Worm (Caenorhabditis elegans) whole organism, L4/young adult: ENCODE data around the gene ceh-36.

Experiments used
- W03F9.2 ChIP-seq: fragments of 150-350 bp; optimal IDR thresholded peaks from 2 replicates; lab custom pipeline; 2014; ENCODE audit warnings: missing biosample characterization, missing genetic modification characterization
- dao-5 ChIP-seq: sonication (generic microtip); optimal IDR thresholded peaks from 2 replicates; lab custom pipeline; 2016; ENCODE audit warnings: missing genotype, missing genetic modification characterization, moderate library complexity, missing compliant biosample characterization
- him-1 ChIP-seq: sonication (generic microtip); optimal IDR thresholded peaks from 2 replicates; lab custom pipeline; 2016; ENCODE audit warnings: missing genotype, missing genetic modification reagents, missing genetic modification characterization, missing compliant biosample characterization

- TF ChIP-seq him-1 (tag; lab: Kevin White, UChicago) = no peak
- TF ChIP-seq dao-5 (tag; lab: Kevin White, UChicago) = no peak
- no peak for TF ChIP-seq W03F9.2 (tag; lab: Kevin White, UChicago)
Measured at ce11 chrX:14234932-14235331, 48.6 kb upstream of the ceh-36 start, which contains the start of gene srg-37.
